Worm (Caenorhabditis elegans): ENCODE results near the gene arrd-2.

arrd-2 gene

DNA sequence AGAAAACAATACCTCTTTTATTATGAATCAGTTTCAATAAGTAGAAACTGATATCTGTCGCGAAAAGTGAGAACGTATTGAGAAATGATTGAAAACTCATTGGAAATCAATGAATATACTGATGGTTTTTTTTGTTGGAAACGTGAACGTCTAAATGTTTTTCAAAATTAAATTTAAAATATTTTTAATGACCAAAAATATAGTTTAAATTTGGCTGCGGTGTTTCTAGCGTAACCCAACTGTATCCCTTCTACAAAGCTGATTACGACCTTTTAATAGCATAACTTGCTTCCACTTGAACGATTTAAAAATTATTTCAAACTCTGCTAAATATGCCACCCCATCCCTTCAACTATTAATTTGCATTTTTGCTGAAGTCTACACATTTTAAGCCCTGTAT is 3.9 kb downstream of the arrd-2 start, which contains the start of gene M176.9:
TSS of gene M176.9 (minus strand) at position 101 of the 400 bp plus-strand sequence.
- TF ChIP-seq fkh-3 (tag; optimal IDR thresholded peaks at IDR 0.05) (no peak), lin-35 (GFP tag; optimal IDR thresholded peaks at IDR 0.05) (no peak), rec-8 (tag; optimal IDR thresholded peaks at IDR 0.05) (no peak), T26A5.8 (tag; optimal IDR thresholded peaks at IDR 0.05) (no peak), hrde-1 (tag; optimal IDR thresholded peaks at IDR 0.05; ENCODE audit: borderline replicate concordance) (no peak), K11D2.4 (GFP tag; IDR thresholded peaks at IDR 0.05) (no peak), nfya-2 (GFP tag; IDR thresholded peaks at IDR 0.05) (no peak), ztf-22 (GFP tag; optimal IDR thresholded peaks at IDR 0.05) (no peak), let-526 (GFP tag; IDR thresholded peaks at IDR 0.05) (no peak), ztf-28 (GFP tag; IDR thresholded peaks at IDR 0.05) (no peak), Y53F4B.3 (GFP tag; IDR thresholded peaks at IDR 0.05) (no peak), hlh-12 (tag; optimal IDR thresholded peaks at IDR 0.05) (no peak)

- TF ChIP-seq lsl-1 (GFP tag; optimal IDR thresholded peaks at IDR 0.05) (no peak), nhr-80 (tag; optimal IDR thresholded peaks at IDR 0.05) (peak; percentile 49)
Measured at ce11 chrII:9412086-9412608, 4.6 kb downstream of the arrd-2 start, which contains the start of gene arrd-3. Gene arrd-3 (plus strand): TSS chrII:9412558.

ce11 chrII:9416381-9417276 is 9.1 kb downstream of the arrd-2 start, which contains the start of the genes gss-1 and chch-3:
Gene gss-1 (minus strand): TSS chrII:9416431.
Gene chch-3 (plus strand): TSS chrII:9417013.
- TF ChIP-seq pha-4 (tag; optimal IDR thresholded peaks at IDR 0.05) (no peak), dpl-1 (GFP tag; optimal IDR thresholded peaks at IDR 0.05) (no peak), lin-54 (GFP tag; optimal IDR thresholded peaks at IDR 0.05) (peak; percentile 49), F49E8.2 (tag; optimal IDR thresholded peaks at IDR 0.05; ENCODE audit: insufficient read depth) (no peak), dox-1 (GFP tag; IDR thresholded peaks at IDR 0.05) (peak; percentile 53), F33H1.4 (GFP tag; IDR thresholded peaks at IDR 0.05) (peak; percentile 52), ztf-18 (tag; optimal IDR thresholded peaks at IDR 0.05) (peak; percentile 93), efl-1 (GFP tag; optimal IDR thresholded peaks at IDR 0.05) (peak; percentile 7), tbp1 (GFP tag; optimal IDR thresholded peaks at IDR 0.05) (peak; percentile 30), rcor-1 (GFP tag; IDR thresholded peaks at IDR 0.05) (peak; percentile 33; the same call in 1 of the 2 replicates), hmg-1.2 (GFP tag; IDR thresholded peaks at IDR 0.05) (peak; percentile 33; the same call in 1 of the 2 replicates), F23B12.7 (tag; optimal IDR thresholded peaks at IDR 0.05; ENCODE audit: insufficient read depth) (no peak), snpc-4 (GFP tag; optimal IDR thresholded peaks at IDR 0.05) (no peak), snpc-4 (tag; optimal IDR thresholded peaks at IDR 0.05) (peak in 1 of 4 experiments; percentile 21), K11D2.4 (GFP tag; IDR thresholded peaks at IDR 0.05) (peak; percentile 23; the same call in 1 of the 2 replicates), madf-6 (GFP tag; IDR thresholded peaks at IDR 0.05) (peak; percentile 51), ceh-27 (GFP tag; optimal IDR thresholded peaks at IDR 0.05) (no peak), D2030.7 (GFP tag; IDR thresholded peaks at IDR 0.05) (0 out of 2 replicates have a peak, but pooled peaks have one; percentile 34), F52B5.7 (tag; optimal IDR thresholded peaks at IDR 0.05) (no peak), ZK185.1 (tag; optimal IDR thresholded peaks at IDR 0.05; ENCODE audit: poor library complexity, severe bottlenecking) (peak; percentile 25), nhr-80 (tag; optimal IDR thresholded peaks at IDR 0.05) (peak; percentile 74), mcd-1 (GFP tag; IDR thresholded peaks at IDR 0.05) (peak; percentile 40; the same call in 1 of the 2 replicates), cebp-1 (GFP tag; IDR thresholded peaks at IDR 0.05) (no peak), cebp-1 (tag; optimal IDR thresholded peaks at IDR 0.05) (peak; percentile 55), attf-5 (GFP tag; optimal IDR thresholded peaks at IDR 0.05) (peak; percentile 32), rpc-1 (optimal IDR thresholded peaks at IDR 0.05) (no peak), rpc-1 (tag; optimal IDR thresholded peaks at IDR 0.05) (no peak), lsl-1 (GFP tag; optimal IDR thresholded peaks at IDR 0.05) (peak; percentile 22), lin-35 (GFP tag; optimal IDR thresholded peaks at IDR 0.05) (peak in 1 of 3 experiments; percentile 36), somi-1 (GFP tag; optimal IDR thresholded peaks at IDR 0.05) (no peak)

Measured in whole organism, young adult.